Fruit fly (Drosophila melanogaster) Kc167 (cell line): ENCODE data around the gene Pp2B-14D.

Experiments
- Myc ChIP-seq: fragments of >200 bp; optimal IDR thresholded peaks from 2 replicates; lab custom pipeline; 2017; ENCODE audit warnings: missing external identifiers
- Sin3A ChIP-seq: fragments of >200 bp; optimal IDR thresholded peaks from 2 replicates; lab custom pipeline; 2018; ENCODE audit warnings: missing external identifiers
- h ChIP-seq: fragments of >200 bp; optimal IDR thresholded peaks from 3 replicates; lab custom pipeline; 2018; ENCODE audit warnings: missing external identifiers
- insv ChIP-seq: fragments of >200 bp; optimal IDR thresholded peaks from 3 replicates; lab custom pipeline; 2018; ENCODE audit warnings: missing external identifiers
- psq ChIP-seq: fragments of >200 bp; optimal IDR thresholded peaks from 2 replicates; lab custom pipeline; 2017; ENCODE audit warnings: missing external identifiers
- ttk ChIP-seq: sonication (Bioruptor generic); optimal IDR thresholded peaks from 2 replicates; lab custom pipeline; 2017; ENCODE audit warnings: missing external identifiers

Gene Pp2B-14D

dm6 chrX:16559514-16560510, at the start of gene Pp2B-14D:
Pp2B-14D (minus strand) TSS chrX:16560016.
- TF ChIP-seq psq (no peak), ttk (lab: Kevin White, UChicago) (no peak), insv (lab: Kevin White, UChicago) (no peak), h (no peak), Myc (no peak), Sin3A (lab: Kevin White, UChicago) (no peak)

dm6 chrX:16607828-16608227, 48.0 kb upstream of the Pp2B-14D start:
- TF ChIP-seq insv (lab: Kevin White, UChicago) (no peak), psq (no peak), ttk (lab: Kevin White, UChicago) (no peak), Myc (no peak), h (no peak), Sin3A (lab: Kevin White, UChicago) (no peak)

dm6 chrX:16599770-16600169, 40.0 kb upstream of the Pp2B-14D start:
- TF ChIP-seq insv (lab: Kevin White, UChicago) (no peak), Sin3A (lab: Kevin White, UChicago) (no peak), psq (no peak), Myc (no peak), h (no peak), ttk (lab: Kevin White, UChicago) (no peak)

- TF ChIP-seq h (no peak), psq (no peak), Sin3A (lab: Kevin White, UChicago) (no peak), Myc (no peak), ttk (lab: Kevin White, UChicago) (no peak), insv (lab: Kevin White, UChicago) (no peak)
Measured at dm6 chrX:16598978-16599664, 39.3 kb upstream of the Pp2B-14D start, which contains the start of the genes CG9784 and Nup153. CG9784 (minus strand) TSS chrX:16599215. Nup153 (plus strand) TSS chrX:16599241.

- TF ChIP-seq insv (lab: Kevin White, UChicago): no peak
- TF ChIP-seq Sin3A (lab: Kevin White, UChicago): no peak
- TF ChIP-seq h: no peak
- TF ChIP-seq ttk (lab: Kevin White, UChicago): no peak
- TF ChIP-seq psq: no peak
- no peak for TF ChIP-seq Myc
Measured at dm6 chrX:16598336-16598977, 38.6 kb upstream of the Pp2B-14D start.

dm6 chrX:16596250-16596793, 36.5 kb upstream of the Pp2B-14D start:
- TF ChIP-seq h (no peak), ttk (lab: Kevin White, UChicago) (no peak), insv (lab: Kevin White, UChicago) (no peak), Sin3A (lab: Kevin White, UChicago) (no peak), Myc (no peak), psq (no peak)

dm6 chrX:16595411-16595810, 35.6 kb upstream of the Pp2B-14D start:
- TF ChIP-seq h (no peak), Myc (no peak), psq (no peak), ttk (lab: Kevin White, UChicago) (no peak), insv (lab: Kevin White, UChicago) (no peak), Sin3A (lab: Kevin White, UChicago) (no peak)

- TF ChIP-seq Sin3A (lab: Kevin White, UChicago) (no peak), h (no peak), Myc (no peak), ttk (lab: Kevin White, UChicago) (no peak), psq (peak; percentile 92), insv (lab: Kevin White, UChicago) (no peak)
Measured at dm6 chrX:16593418-16593817, 33.6 kb upstream of the Pp2B-14D start, which contains the start of the genes SMC3 and Ubc7. SMC3 (minus strand) TSS chrX:16593439. Ubc7 (plus strand) TSS chrX:16593677.

- TF ChIP-seq Sin3A (lab: Kevin White, UChicago) (no peak), Myc (no peak), psq (no peak), h (no peak)
Measured at dm6 chrX:16587668-16588046, 27.8 kb upstream of the Pp2B-14D start, which contains the start of gene CG13014. CG13014 (plus strand) TSS chrX:16587873.

dm6 chrX:16587021-16587667, 27.3 kb upstream of the Pp2B-14D start, which contains the start of gene CanA-14F:
CanA-14F (minus strand) TSS chrX:16587172.
- TF ChIP-seq h: no peak
- no peak for TF ChIP-seq psq
- TF ChIP-seq Sin3A (lab: Kevin White, UChicago): no peak
- TF ChIP-seq Myc: no peak
- no peak for TF ChIP-seq insv (lab: Kevin White, UChicago)
- TF ChIP-seq ttk (lab: Kevin White, UChicago): no peak

- no peak for TF ChIP-seq psq
- TF ChIP-seq ttk (lab: Kevin White, UChicago): no peak
Measured at dm6 chrX:16586178-16586890, 26.5 kb upstream of the Pp2B-14D start.
